Fruit fly (Drosophila melanogaster) whole organism, adult: ENCODE results near the gene CG2200.

Experiments
- CG11617 ChIP-seq: fragments of 200-800 bp; sonication (Bioruptor generic); optimal IDR thresholded peaks from 2 replicates; lab custom pipeline; 2017; ENCODE audit warnings: mild to moderate bottlenecking, missing biosample characterization, missing genetic modification reagents, missing genetic modification characterization
- CG7045 ChIP-seq: fragments of 200-800 bp; sonication (Bioruptor generic); optimal IDR thresholded peaks from 2 replicates; lab custom pipeline; 2017; ENCODE audit warnings: missing biosample characterization, mild to moderate bottlenecking, missing genetic modification characterization
- Clk ChIP-seq: fragments of 200-800 bp; sonication (Bioruptor generic); optimal IDR thresholded peaks from 2 replicates; lab custom pipeline; 2017; ENCODE audit warnings: missing biosample characterization, missing genetic modification characterization
- Crg-1 ChIP-seq: fragments of 200-800 bp; sonication (Bioruptor generic); optimal IDR thresholded peaks from 2 replicates; lab custom pipeline; 2016; ENCODE audit warnings: missing biosample characterization, missing genetic modification characterization
- Hr96 ChIP-seq: fragments of 200-800 bp; sonication (Bioruptor generic); optimal IDR thresholded peaks from 2 replicates; lab custom pipeline; 2016; ENCODE audit warnings: missing biosample characterization, missing genetic modification characterization
- bab1 ChIP-seq: fragments of 200-800 bp; sonication (Bioruptor generic); optimal IDR thresholded peaks from 3 replicates; lab custom pipeline; 2019; ENCODE audit warnings: missing biosample characterization, mild to moderate bottlenecking, missing genetic modification characterization, moderate library complexity
- pad ChIP-seq: fragments of 200-800 bp; sonication (Bioruptor generic); optimal IDR thresholded peaks from 3 replicates; lab custom pipeline; 2017; ENCODE audit warnings: missing biosample characterization, missing genetic modification characterization, mild to moderate bottlenecking, moderate library complexity, missing genetic modification reagents

DNA sequence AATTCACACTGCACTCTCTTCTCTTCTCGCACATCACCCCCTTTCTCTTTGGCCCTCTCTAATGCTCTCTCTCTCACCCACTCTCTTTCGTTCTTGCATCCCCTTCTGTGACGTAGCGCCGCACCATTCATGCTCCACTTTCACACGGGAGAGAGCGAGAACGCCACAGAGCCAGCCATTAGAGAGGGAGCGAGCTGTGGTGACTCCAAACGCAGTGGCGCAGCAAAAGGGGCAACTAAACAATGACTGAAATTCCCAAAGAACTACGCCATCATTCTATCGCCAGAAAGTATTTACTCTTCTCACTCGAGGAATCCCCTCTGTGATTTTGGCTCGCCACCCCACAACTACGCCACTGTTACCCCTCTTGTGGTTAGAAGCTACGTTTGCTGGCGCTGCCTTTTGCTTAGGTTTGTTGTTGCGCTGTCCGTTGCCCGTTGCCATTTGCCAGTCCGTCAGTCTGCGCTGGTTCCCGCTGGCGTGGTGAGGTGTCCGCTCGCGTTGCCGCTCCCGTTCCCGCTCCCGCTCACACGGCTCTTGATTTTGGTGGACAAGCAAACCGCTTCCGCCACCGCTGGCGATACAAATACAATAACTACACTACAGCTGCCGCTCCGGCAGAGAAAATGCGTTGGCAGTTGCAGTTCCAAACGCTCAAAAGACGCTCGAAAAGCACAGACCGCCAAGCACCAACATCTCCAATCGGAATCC lies 37.1 kb downstream of the CG2200 start:
- TF ChIP-seq Crg-1 (GFP tag; lab: Kevin White, UChicago) (peak; percentile 98), pad (peak; percentile 97), CG7045 (GFP tag; lab: Kevin White, UChicago) (peak; percentile 97), Clk (GFP tag; lab: Kevin White, UChicago) (peak; percentile 97), bab1 (GFP tag; lab: Kevin White, UChicago) (peak; percentile 96), Hr96 (peak; percentile 99), CG11617 (GFP tag; lab: Kevin White, UChicago) (peak; percentile 98)
